Worm (Caenorhabditis elegans) whole organism, mixed stage, embryonic: Measurements from ENCODE around the gene C05E11.3.

ENCODE experiments used
- bed-3 ChIP-seq: fragments of 200-800 bp; sonication (Bioruptor generic); optimal IDR thresholded peaks from 3 replicates; lab custom pipeline; 2018; ENCODE audit warnings: mild to moderate bottlenecking, missing genetic modification characterization, moderate library complexity, missing compliant biosample characterization
- blmp-1 ChIP-seq: fragments of 150-350 bp; optimal IDR thresholded peaks from 2 replicates; lab custom pipeline; 2014; ENCODE audit warnings: missing biosample characterization, missing genetic modification characterization
- ceh-43 ChIP-seq: fragments of 200-800 bp; sonication (Bioruptor generic); optimal IDR thresholded peaks from 2 replicates; lab custom pipeline; 2018; ENCODE audit warnings: mild to moderate bottlenecking, missing genetic modification characterization, moderate library complexity, missing compliant biosample characterization
- ces-1 ChIP-seq: fragments of 150-350 bp; optimal IDR thresholded peaks from 2 replicates; lab custom pipeline; 2014; ENCODE audit warnings: missing biosample characterization, missing genetic modification reagents, missing genetic modification characterization
- cnd-1 ChIP-seq: fragments of 200-800 bp; sonication (Bioruptor generic); optimal IDR thresholded peaks from 2 replicates; lab custom pipeline; 2018; ENCODE audit warnings: mild to moderate bottlenecking, missing genetic modification characterization, missing compliant biosample characterization
- hlh-1 ChIP-seq: fragments of 150-350 bp; optimal IDR thresholded peaks from 2 replicates; lab custom pipeline; 2014; ENCODE audit warnings: missing biosample characterization, missing genetic modification reagents, missing genetic modification characterization
- lsy-2 ChIP-seq: fragments of 150-350 bp; optimal IDR thresholded peaks from 2 replicates; lab custom pipeline; 2014; ENCODE audit warnings: missing biosample characterization, missing genetic modification characterization
- mab-5 ChIP-seq: fragments of 150-350 bp; optimal IDR thresholded peaks from 2 replicates; lab custom pipeline; 2014; ENCODE audit warnings: missing biosample characterization, missing genetic modification characterization
- nhr-12 ChIP-seq: fragments of 150-350 bp; optimal IDR thresholded peaks from 2 replicates; lab custom pipeline; 2014; ENCODE audit warnings: missing biosample characterization, missing genetic modification characterization
- nhr-237 ChIP-seq: fragments of 150-350 bp; optimal IDR thresholded peaks from 2 replicates; lab custom pipeline; 2014; ENCODE audit warnings: missing biosample characterization, missing genetic modification characterization
- nhr-76 ChIP-seq: sonication (generic microtip); optimal IDR thresholded peaks from 2 replicates; lab custom pipeline; 2017; ENCODE audit warnings: missing biosample characterization, missing genetic modification characterization
- pha-4 ChIP-seq: fragments of 150-350 bp; optimal IDR thresholded peaks from 2 replicates; lab custom pipeline; 2018; ENCODE audit warnings: missing biosample characterization, missing genetic modification reagents, missing genetic modification characterization
- snpc-4 ChIP-seq: fragments of 150-350 bp; optimal IDR thresholded peaks from 2 replicates; lab custom pipeline; 2014; ENCODE audit warnings: missing biosample characterization, missing genetic modification characterization
- unc-62 ChIP-seq: fragments of 150-350 bp; optimal IDR thresholded peaks from 2 replicates; lab custom pipeline; 2014; ENCODE audit warnings: missing biosample characterization, missing genetic modification reagents, missing genetic modification characterization

- TF ChIP-seq snpc-4 (tag; lab: Kevin White, UChicago) = no peak
- TF ChIP-seq blmp-1 (tag; lab: Kevin White, UChicago) = no peak
- no peak for TF ChIP-seq ces-1 (GFP tag; lab: Kevin White, UChicago)
- TF ChIP-seq nhr-76 = no peak
- TF ChIP-seq lsy-2 = no peak
- no peak for TF ChIP-seq pha-4 (tag; lab: Kevin White, UChicago)
- TF ChIP-seq nhr-237 (tag; lab: Kevin White, UChicago) = no peak
- TF ChIP-seq mab-5 (tag; lab: Kevin White, UChicago) = no peak
- TF ChIP-seq ceh-43 (GFP tag; lab: Kevin White, UChicago) = no peak
- TF ChIP-seq cnd-1 (tag; lab: Kevin White, UChicago) = no peak
- TF ChIP-seq hlh-1 = no peak
- no peak for TF ChIP-seq bed-3 (GFP tag; lab: Kevin White, UChicago)
- no peak for TF ChIP-seq unc-62 (GFP tag; lab: Kevin White, UChicago)
- TF ChIP-seq nhr-12 (tag; lab: Kevin White, UChicago) = no peak
Observed at ce11 chrX:4626891-4627290, 48.9 kb downstream of the C05E11.3 start.
